Worm (Caenorhabditis elegans) whole organism, L4/young adult: ENCODE measurements around the gene C14E2.3.

Source experiments
- W03F9.2 ChIP-seq: fragments of 150-350 bp; optimal IDR thresholded peaks from 2 replicates; lab custom pipeline; 2014; ENCODE audit warnings: missing biosample characterization, missing genetic modification characterization
- dao-5 ChIP-seq: sonication (generic microtip); optimal IDR thresholded peaks from 2 replicates; lab custom pipeline; 2016; ENCODE audit warnings: missing genotype, missing genetic modification characterization, moderate library complexity, missing compliant biosample characterization
- him-1 ChIP-seq: sonication (generic microtip); optimal IDR thresholded peaks from 2 replicates; lab custom pipeline; 2016; ENCODE audit warnings: missing genotype, missing genetic modification reagents, missing genetic modification characterization, missing compliant biosample characterization

ce11 chrX:1791095-1791494 is 20.2 kb downstream of the C14E2.3 start:
- TF ChIP-seq him-1 (tag; lab: Kevin White, UChicago) (no peak), W03F9.2 (tag; lab: Kevin White, UChicago) (no peak), dao-5 (tag; lab: Kevin White, UChicago) (no peak)
